Worm (Caenorhabditis elegans): ENCODE measurements around the gene K11H12.6.

DNA sequence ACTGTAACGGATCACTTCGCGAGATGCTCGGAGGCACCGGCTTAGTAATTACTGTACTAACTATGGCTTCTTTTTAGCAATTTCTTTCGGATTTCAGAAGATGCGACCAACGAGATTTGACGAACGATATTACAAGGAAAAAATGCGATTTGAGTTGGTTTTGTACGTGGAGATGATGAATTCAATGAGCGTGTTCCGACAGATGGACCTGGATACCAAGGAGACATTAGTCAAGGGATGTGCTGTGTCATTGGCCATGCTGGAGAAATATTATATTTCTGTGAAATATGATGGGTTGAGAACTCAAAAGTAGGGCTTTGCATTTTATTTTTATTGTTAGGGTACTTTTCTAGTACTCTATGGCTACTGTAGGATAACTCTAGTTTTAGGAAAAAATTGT is 36.5 kb upstream of the K11H12.6 start:
- TF ChIP-seq nhr-11 (tag; optimal IDR thresholded peaks at IDR 0.05) (no peak), nhr-237 (tag; optimal IDR thresholded peaks at IDR 0.05) (no peak), snpc-4 (tag; optimal IDR thresholded peaks at IDR 0.05) (no peak), unc-55 (GFP tag; optimal IDR thresholded peaks at IDR 0.05) (no peak), sma-9 (GFP tag; optimal IDR thresholded peaks at IDR 0.05) (no peak), sma-9 (tag; optimal IDR thresholded peaks at IDR 0.05) (no peak), aly-2 (tag; optimal IDR thresholded peaks at IDR 0.05) (no peak)
